Worm (Caenorhabditis elegans) whole organism, mixed stage, embryonic: ENCODE measurements around the gene Y37H2A.18.

Experiments
- blmp-1 ChIP-seq: fragments of 150-350 bp; optimal IDR thresholded peaks from 2 replicates; lab custom pipeline; 2014; ENCODE audit warnings: missing biosample characterization, missing genetic modification characterization
- drap-1 ChIP-seq: fragments of 200-800 bp; sonication (Bioruptor generic); optimal IDR thresholded peaks from 3 replicates; lab custom pipeline; 2018; ENCODE audit warnings: mild to moderate bottlenecking, missing genetic modification characterization, missing compliant biosample characterization
- elt-3 ChIP-seq: fragments of 150-350 bp; optimal IDR thresholded peaks from 2 replicates; lab custom pipeline; 2014; ENCODE audit warnings: missing biosample characterization, missing genetic modification characterization
- lsy-2 ChIP-seq: fragments of 150-350 bp; optimal IDR thresholded peaks from 2 replicates; lab custom pipeline; 2014; ENCODE audit warnings: missing biosample characterization, missing genetic modification characterization
- pha-4 ChIP-seq: fragments of 150-350 bp; optimal IDR thresholded peaks from 2 replicates; lab custom pipeline; 2018; ENCODE audit warnings: missing biosample characterization, missing genetic modification reagents, missing genetic modification characterization
- ztf-11 ChIP-seq: fragments of 150-350 bp; optimal IDR thresholded peaks from 2 replicates; lab custom pipeline; 2014; ENCODE audit warnings: missing biosample characterization, missing genetic modification characterization

ce11 chrV:18131049-18131448, 2.0 kb downstream of the Y37H2A.18 start, which contains the start of gene Y37H2A.12:
- TF ChIP-seq ztf-11 (tag; lab: Kevin White, UChicago) (no peak), lsy-2 (no peak), pha-4 (tag; lab: Kevin White, UChicago) (no peak), drap-1 (GFP tag; lab: Kevin White, UChicago) (no peak), blmp-1 (tag; lab: Kevin White, UChicago) (no peak), elt-3 (tag; lab: Kevin White, UChicago) (no peak)
